Worm (Caenorhabditis elegans) whole organism, young adult: ENCODE results near the gene sid-2.

ENCODE experiments used
- B0019.2 ChIP-seq: fragments of 200-800 bp; sonication (Bioruptor generic); conservative IDR thresholded peaks from 2 replicates; pipeline ENCODE4 v1.3.6; 2022; ENCODE audit warnings: missing genetic modification reagents, missing genetic modification characterization, missing compliant biosample characterization
- B0261.1 ChIP-seq: sonication (generic microtip); optimal IDR thresholded peaks from 2 replicates; lab custom pipeline; 2016; ENCODE audit warnings: mild to moderate bottlenecking, missing genetic modification characterization, moderate library complexity, missing compliant biosample characterization
- B0336.3 ChIP-seq: fragments of 200-800 bp; sonication (Bioruptor generic); IDR thresholded peaks from 2 replicates; pipeline ENCODE4 v1.3.6; 2022; ENCODE audit warnings: missing genetic modification characterization, missing compliant biosample characterization
- C06A6.2 ChIP-seq: fragments of 200-800 bp; sonication (Bioruptor generic); conservative IDR thresholded peaks from 2 replicates; pipeline ENCODE4 v1.3.6; 2022; ENCODE audit warnings: missing genetic modification characterization, missing compliant biosample characterization
- D2030.7 ChIP-seq: fragments of 200-800 bp; sonication (Bioruptor generic); IDR thresholded peaks from 2 replicates; pipeline ENCODE4 v1.3.6; 2022; ENCODE audit warnings: missing genetic modification reagents, missing genetic modification characterization, missing compliant biosample characterization
- F22D6.2 ChIP-seq: sonication (generic microtip); optimal IDR thresholded peaks from 2 replicates; lab custom pipeline; 2016; ENCODE audit warnings: mild to moderate bottlenecking, missing genetic modification characterization, missing compliant biosample characterization
- F49E8.2 ChIP-seq: sonication (generic microtip); optimal IDR thresholded peaks from 3 replicates; lab custom pipeline; 2017; ENCODE audit warnings: missing genetic modification characterization, mild to moderate bottlenecking, missing compliant biosample characterization, antibody characterized with exemption, moderate library complexity; ENCODE audit not compliant: insufficient read depth
- F55B11.4 ChIP-seq: sonication (generic microtip); optimal IDR thresholded peaks from 2 replicates; lab custom pipeline; 2016; ENCODE audit warnings: missing compliant biosample characterization, missing genetic modification characterization, borderline replicate concordance; ENCODE audit not compliant: insufficient read depth
- K12H6.12 ChIP-seq: fragments of 200-800 bp; sonication (Bioruptor generic); optimal IDR thresholded peaks from 2 replicates; lab custom pipeline; 2018; ENCODE audit warnings: mild to moderate bottlenecking, missing genetic modification characterization, missing compliant biosample characterization
- Y53G8AR.9 ChIP-seq: fragments of 200-800 bp; sonication (Bioruptor generic); conservative IDR thresholded peaks from 2 replicates; pipeline ENCODE4 v1.3.6; 2022; ENCODE audit warnings: missing genetic modification reagents, missing genetic modification characterization, missing compliant biosample characterization
- Y95B8A.8 ChIP-seq: fragments of 200-800 bp; sonication (Bioruptor generic); IDR thresholded peaks from 2 replicates; pipeline ENCODE4 v1.3.6; 2022; ENCODE audit warnings: missing genetic modification reagents, missing genetic modification characterization, missing compliant biosample characterization
- aptf-2 ChIP-seq: fragments of 200-800 bp; sonication (Bioruptor generic); conservative IDR thresholded peaks from 2 replicates; pipeline ENCODE4 v1.3.6; 2022; ENCODE audit warnings: missing genetic modification reagents, missing genetic modification characterization, missing compliant biosample characterization
- atf-7 ChIP-seq: sonication (generic microtip); optimal IDR thresholded peaks from 2 replicates; lab custom pipeline; 2017; ENCODE audit warnings: mild to moderate bottlenecking, missing genetic modification characterization, missing compliant biosample characterization
- attf-3 ChIP-seq: fragments of 200-800 bp; sonication (Bioruptor generic); conservative IDR thresholded peaks from 2 replicates; pipeline ENCODE4 v1.3.6; 2022; ENCODE audit warnings: missing genetic modification reagents, missing genetic modification characterization, missing compliant biosample characterization
- bed-2 ChIP-seq: fragments of 200-800 bp; sonication (Bioruptor generic); IDR thresholded peaks from 2 replicates; pipeline ENCODE4 v1.3.6; 2022; ENCODE audit warnings: missing genetic modification reagents, missing genetic modification characterization, missing compliant biosample characterization
- ccch-3 ChIP-seq: fragments of 200-800 bp; sonication (Bioruptor generic); optimal IDR thresholded peaks from 2 replicates; lab custom pipeline; 2018; ENCODE audit warnings: mild to moderate bottlenecking, missing genetic modification characterization, missing compliant biosample characterization
- cebp-1 ChIP-seq, 2 experiments: fragments of 200-800 bp in 1 of 2; sonication (Bioruptor generic) in 1 of 2; sonication (generic microtip) in 1 of 2; IDR thresholded peaks in 1 of 2; optimal IDR thresholded peaks in 1 of 2; 2 replicates each; pipeline versions ENCODE4 v1.3.6 to Lab custom; 2017 to 2022; ENCODE audit warnings: missing compliant biosample characterization in 2 of 2, missing genetic modification characterization in 2 of 2, mild to moderate bottlenecking in 1 of 2, missing genetic modification reagents in 1 of 2, moderate library complexity in 1 of 2
- cebp-2 ChIP-seq: fragments of 200-800 bp; sonication (Bioruptor generic); IDR thresholded peaks from 2 replicates; pipeline ENCODE4 v1.3.6; 2022; ENCODE audit warnings: missing genetic modification characterization, missing compliant biosample characterization
- ceh-40 ChIP-seq: fragments of 200-800 bp; sonication (Bioruptor generic); IDR thresholded peaks from 2 replicates; pipeline ENCODE4 v1.3.6; 2022; ENCODE audit warnings: missing genetic modification characterization, missing compliant biosample characterization
- ceh-79 ChIP-seq: sonication (generic microtip); optimal IDR thresholded peaks from 2 replicates; lab custom pipeline; 2017; ENCODE audit warnings: mild to moderate bottlenecking, missing genetic modification characterization, missing compliant biosample characterization
- ceh-91 ChIP-seq: fragments of 200-800 bp; sonication (Bioruptor generic); IDR thresholded peaks from 2 replicates; pipeline ENCODE4 v1.3.6; 2022; ENCODE audit warnings: missing genetic modification reagents, missing genetic modification characterization, missing compliant biosample characterization
- dox-1 ChIP-seq: fragments of 200-800 bp; sonication (Bioruptor generic); IDR thresholded peaks from 2 replicates; pipeline ENCODE4 v1.3.6; 2022; ENCODE audit warnings: missing genetic modification reagents, missing genetic modification characterization, missing compliant biosample characterization
- efl-1 ChIP-seq: fragments of 150-350 bp; optimal IDR thresholded peaks from 2 replicates; lab custom pipeline; 2014; ENCODE audit warnings: missing biosample characterization, missing genetic modification reagents, missing genetic modification characterization
- ets-4 ChIP-seq: fragments of 200-800 bp; sonication (Bioruptor generic); optimal IDR thresholded peaks from 2 replicates; lab custom pipeline; 2018; ENCODE audit warnings: mild to moderate bottlenecking, missing genetic modification characterization, missing compliant biosample characterization
- gei-17 ChIP-seq: fragments of 200-800 bp; sonication (Bioruptor generic); optimal IDR thresholded peaks from 2 replicates; lab custom pipeline; 2018; ENCODE audit warnings: mild to moderate bottlenecking, missing genetic modification characterization, missing compliant biosample characterization
- him-1 ChIP-seq: sonication (generic microtip); optimal IDR thresholded peaks from 2 replicates; lab custom pipeline; 2016; ENCODE audit warnings: missing genotype, missing genetic modification reagents, missing genetic modification characterization, missing compliant biosample characterization
- hlh-26 ChIP-seq: fragments of 200-800 bp; sonication (Bioruptor generic); conservative IDR thresholded peaks from 2 replicates; pipeline ENCODE4 v1.3.6; 2022; ENCODE audit warnings: missing genetic modification reagents, missing genetic modification characterization, missing compliant biosample characterization
- hrde-1 ChIP-seq: sonication (generic microtip); optimal IDR thresholded peaks from 2 replicates; lab custom pipeline; 2016; ENCODE audit warnings: missing genetic modification characterization, mild to moderate bottlenecking, missing compliant biosample characterization, moderate library complexity, missing genotype, missing genetic modification reagents, borderline replicate concordance
- let-607 ChIP-seq, 2 experiments: fragments of 200-800 bp in 1 of 2; sonication (Bioruptor generic) in 1 of 2; sonication (generic microtip) in 1 of 2; optimal IDR thresholded peaks; 2 replicates each; lab custom pipeline; 2016 to 2018; ENCODE audit warnings: mild to moderate bottlenecking in 2 of 2, missing compliant biosample characterization in 2 of 2, missing genetic modification characterization in 2 of 2, moderate library complexity in 2 of 2, missing genotype in 1 of 2
- lin-26 ChIP-seq: fragments of 200-800 bp; sonication (Bioruptor generic); IDR thresholded peaks from 2 replicates; pipeline ENCODE4 v1.3.6; 2022; ENCODE audit warnings: missing genetic modification reagents, missing genetic modification characterization, missing compliant biosample characterization
- lsl-1 ChIP-seq: fragments of 200-800 bp; sonication (Bioruptor generic); optimal IDR thresholded peaks from 2 replicates; lab custom pipeline; 2018; ENCODE audit warnings: mild to moderate bottlenecking, missing genetic modification characterization, moderate library complexity, missing compliant biosample characterization
- lsy-27 ChIP-seq: sonication (generic microtip); optimal IDR thresholded peaks from 2 replicates; lab custom pipeline; 2017; ENCODE audit warnings: missing genetic modification characterization, mild to moderate bottlenecking, missing compliant biosample characterization, antibody characterized with exemption, missing genotype, borderline replicate concordance; ENCODE audit not compliant: insufficient read depth
- madf-3 ChIP-seq: fragments of 200-800 bp; sonication (Bioruptor generic); IDR thresholded peaks from 2 replicates; pipeline ENCODE4 v1.3.6; 2022; ENCODE audit warnings: missing genetic modification reagents, missing genetic modification characterization, missing compliant biosample characterization
- madf-6 ChIP-seq: fragments of 200-800 bp; sonication (Bioruptor generic); IDR thresholded peaks from 2 replicates; pipeline ENCODE4 v1.3.6; 2022; ENCODE audit warnings: missing genetic modification reagents, missing genetic modification characterization, missing compliant biosample characterization
- mes-4 ChIP-seq: sonication (generic microtip); optimal IDR thresholded peaks from 2 replicates; lab custom pipeline; 2016; ENCODE audit warnings: missing genotype, missing genetic modification characterization, missing compliant biosample characterization
- nfya-2 ChIP-seq: fragments of 200-800 bp; sonication (Bioruptor generic); IDR thresholded peaks from 2 replicates; pipeline ENCODE4 v1.3.6; 2022; ENCODE audit warnings: missing genetic modification reagents, missing genetic modification characterization, missing compliant biosample characterization
- nfyb-1 ChIP-seq: fragments of 200-800 bp; sonication (Bioruptor generic); IDR thresholded peaks from 2 replicates; pipeline ENCODE4 v1.3.6; 2022; ENCODE audit warnings: missing genetic modification reagents, missing genetic modification characterization, missing compliant biosample characterization
- nhr-179 ChIP-seq: sonication (generic microtip); optimal IDR thresholded peaks from 2 replicates; lab custom pipeline; 2016; ENCODE audit warnings: mild to moderate bottlenecking, missing genetic modification characterization, missing compliant biosample characterization
- nhr-27 ChIP-seq: fragments of 200-800 bp; sonication (Bioruptor generic); optimal IDR thresholded peaks from 2 replicates; lab custom pipeline; 2018; ENCODE audit warnings: mild to moderate bottlenecking, missing genetic modification characterization, moderate library complexity, missing compliant biosample characterization
- pha-4 ChIP-seq: fragments of 150-350 bp; sonication (generic microtip); optimal IDR thresholded peaks from 2 replicates; lab custom pipeline; 2014; ENCODE audit warnings: missing biosample characterization, missing genetic modification reagents, missing genetic modification characterization
- snpc-3.4 ChIP-seq: sonication (generic microtip); optimal IDR thresholded peaks from 2 replicates; lab custom pipeline; 2017; ENCODE audit warnings: missing genetic modification characterization, mild to moderate bottlenecking, missing compliant biosample characterization, antibody characterized with exemption, moderate library complexity, missing genotype, missing genetic modification reagents
- somi-1 ChIP-seq: fragments of 200-800 bp; sonication (Bioruptor generic); optimal IDR thresholded peaks from 2 replicates; lab custom pipeline; 2018; ENCODE audit warnings: mild to moderate bottlenecking, missing genetic modification characterization, missing compliant biosample characterization
- zfh-2 ChIP-seq: fragments of 200-800 bp; sonication (Bioruptor generic); conservative IDR thresholded peaks from 2 replicates; pipeline ENCODE4 v1.3.6; 2022; ENCODE audit warnings: missing genetic modification reagents, missing genetic modification characterization, missing compliant biosample characterization
- ztf-18 ChIP-seq: sonication (generic microtip); optimal IDR thresholded peaks from 2 replicates; lab custom pipeline; 2016; ENCODE audit warnings: missing genotype, mild to moderate bottlenecking, missing genetic modification characterization, missing compliant biosample characterization
- ztf-22 ChIP-seq: fragments of 200-800 bp; sonication (Bioruptor generic); optimal IDR thresholded peaks from 2 replicates; lab custom pipeline; 2018; ENCODE audit warnings: mild to moderate bottlenecking, missing genetic modification characterization, moderate library complexity, missing compliant biosample characterization
- ztf-6 ChIP-seq: fragments of 200-800 bp; sonication (Bioruptor generic); IDR thresholded peaks from 2 replicates; pipeline ENCODE4 v1.3.6; 2022; ENCODE audit warnings: missing genetic modification reagents, missing genetic modification characterization, missing compliant biosample characterization

sid-2 gene

DNA sequence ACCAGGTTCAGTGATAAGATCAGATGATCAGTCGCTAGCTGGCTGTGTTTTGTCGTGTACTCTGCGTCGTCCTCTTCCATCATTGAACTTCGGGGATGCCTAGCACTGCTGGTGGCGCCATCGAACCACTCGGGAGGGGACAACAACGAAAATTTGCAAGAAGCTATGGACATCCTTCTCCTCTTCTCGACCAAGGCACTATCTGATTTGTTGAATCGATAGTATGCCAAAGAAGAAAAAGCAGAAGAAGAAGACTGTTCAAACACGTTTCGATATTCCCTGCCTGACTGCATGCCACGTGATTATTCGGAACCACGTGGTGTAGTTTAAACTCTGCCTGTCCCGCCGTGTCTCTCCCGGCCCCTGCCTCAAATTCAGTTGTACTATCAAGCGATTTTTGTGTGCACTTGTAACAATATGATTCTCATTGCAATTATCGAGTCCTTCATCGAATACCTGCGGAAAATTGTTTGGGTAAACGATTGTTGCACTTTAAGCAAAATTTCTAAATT, 40.1 kb downstream of the sid-2 start (continued):
- TF ChIP-seq B0019.2 (GFP tag; lab: Robert Waterston, UW) (no peak), B0336.3 (GFP tag; lab: Robert Waterston, UW) (no peak), F22D6.2 (tag; lab: Kevin White, UChicago) (no peak), aptf-2 (GFP tag; lab: Robert Waterston, UW) (no peak), C06A6.2 (GFP tag; lab: Robert Waterston, UW) (0 out of 2 replicates have a peak, but pooled peaks have one; percentile 27), lsl-1 (no peak), let-607 (tag; optimal IDR thresholded peaks at IDR 0.05; lab: Kevin White, UChicago) (no peak), Y95B8A.8 (GFP tag; lab: Robert Waterston, UW) (no peak), ztf-22 (no peak), B0261.1 (tag; lab: Kevin White, UChicago) (no peak), ceh-79 (tag; lab: Kevin White, UChicago) (no peak), F55B11.4 (tag; lab: Kevin White, UChicago) (no peak), ets-4 (GFP tag; lab: Kevin White, UChicago) (no peak), attf-3 (no peak), somi-1 (GFP tag; lab: Kevin White, UChicago) (peak; percentile 1), nhr-27 (tag; lab: Kevin White, UChicago) (no peak), ztf-6 (GFP tag; lab: Robert Waterston, UW) (no peak), ztf-18 (tag; lab: Kevin White, UChicago) (no peak), pha-4 (tag; lab: Kevin White, UChicago) (no peak), dox-1 (GFP tag; lab: Robert Waterston, UW) (peak; percentile 24), him-1 (tag; lab: Kevin White, UChicago) (no peak), madf-6 (GFP tag; lab: Robert Waterston, UW) (no peak), lsy-27 (tag; lab: Kevin White, UChicago) (no peak), gei-17 (no peak), Y53G8AR.9 (GFP tag; lab: Robert Waterston, UW) (no peak), hrde-1 (tag; lab: Kevin White, UChicago) (no peak), snpc-3.4 (tag; lab: Kevin White, UChicago) (no peak), ccch-3 (GFP tag; lab: Kevin White, UChicago) (no peak), ceh-40 (no peak), mes-4 (tag; lab: Kevin White, UChicago) (no peak), cebp-1 (GFP tag; IDR thresholded peaks at IDR 0.05; lab: Robert Waterston, UW) (no peak), cebp-1 (tag; optimal IDR thresholded peaks at IDR 0.05; lab: Kevin White, UChicago) (peak; percentile 44), zfh-2 (GFP tag; lab: Robert Waterston, UW) (0 out of 2 replicates have a peak, but pooled peaks have one; percentile 15), lin-26 (GFP tag; lab: Robert Waterston, UW) (no peak)

DNA sequence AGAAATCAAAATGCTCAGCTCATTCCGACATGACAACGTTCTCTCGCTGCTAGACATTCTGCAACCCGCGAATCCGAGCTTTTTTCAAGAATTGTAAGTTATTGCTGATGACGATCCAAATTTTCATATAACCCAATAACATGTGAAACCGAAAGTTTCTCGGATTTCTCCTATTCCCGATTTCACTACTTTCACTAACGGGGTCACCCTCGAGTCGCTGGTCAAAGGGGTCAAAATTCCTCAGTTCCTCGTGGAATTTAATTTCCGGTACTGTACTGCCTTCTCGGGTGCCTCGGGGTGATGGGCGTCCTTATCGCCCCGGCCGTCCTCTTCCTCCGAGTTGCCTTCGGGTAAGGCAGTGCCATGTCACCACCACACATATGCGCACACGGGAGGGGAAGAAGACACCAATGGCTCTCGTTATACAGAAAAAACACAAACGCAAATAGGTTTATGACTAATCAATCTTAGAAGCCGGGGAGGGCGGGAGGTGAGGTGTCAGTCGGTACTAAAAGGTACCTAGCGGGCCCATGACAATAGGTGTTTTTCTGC, 41.0 kb downstream of the sid-2 start:
- TF ChIP-seq hlh-26 (GFP tag; lab: Robert Waterston, UW), result no peak
- 0 out of 2 replicates have a peak, but pooled peaks have one; percentile 59 for TF ChIP-seq cebp-2 (GFP tag; lab: Robert Waterston, UW)
- no peak for TF ChIP-seq madf-3 (GFP tag; lab: Robert Waterston, UW)
- no peak for TF ChIP-seq efl-1
- TF ChIP-seq nfyb-1 (GFP tag; lab: Robert Waterston, UW), result no peak
- TF ChIP-seq snpc-3.4 (tag; lab: Kevin White, UChicago), result no peak
- TF ChIP-seq K12H6.12 (tag; lab: Kevin White, UChicago), result no peak
- TF ChIP-seq ceh-91 (GFP tag; lab: Robert Waterston, UW), result no peak
- no peak for TF ChIP-seq nfya-2 (GFP tag; lab: Robert Waterston, UW)
- 0 out of 2 replicates have a peak, but pooled peaks have one; percentile 19 for TF ChIP-seq D2030.7 (GFP tag; lab: Robert Waterston, UW)
- TF ChIP-seq F49E8.2 (tag; lab: Kevin White, UChicago), result no peak
- no peak for TF ChIP-seq ztf-6 (GFP tag; lab: Robert Waterston, UW)
- no peak for TF ChIP-seq atf-7 (tag; lab: Kevin White, UChicago)
- TF ChIP-seq dox-1 (GFP tag; lab: Robert Waterston, UW), result 0 out of 2 replicates have a peak, but pooled peaks have one; percentile 31
- TF ChIP-seq bed-2, result no peak
- TF ChIP-seq gei-17, result peak; percentile 21
- no peak for TF ChIP-seq nhr-179 (tag; lab: Kevin White, UChicago)
